Worm (Caenorhabditis elegans) whole organism, midembryonic: ENCODE data around the gene sri-7.

Experiments
- cog-1 ChIP-seq: sonication (generic microtip); optimal IDR thresholded peaks from 2 replicates; lab custom pipeline; 2016; ENCODE audit warnings: missing genetic modification characterization, missing compliant biosample characterization
- flt-1 ChIP-seq: fragments of 200-800 bp; sonication (Bioruptor generic); IDR thresholded peaks from 2 replicates; pipeline ENCODE4 v1.3.6; 2022; ENCODE audit warnings: missing genetic modification characterization, missing compliant biosample characterization
- klf-2 ChIP-seq: fragments of 200-800 bp; sonication (Bioruptor generic); conservative IDR thresholded peaks from 2 replicates; pipeline ENCODE4 v1.3.6; 2022; ENCODE audit warnings: missing genetic modification reagents, missing genetic modification characterization, missing compliant biosample characterization
- med-1 ChIP-seq: sonication (generic microtip); optimal IDR thresholded peaks from 2 replicates; lab custom pipeline; 2017; ENCODE audit warnings: missing genetic modification characterization, mild to moderate bottlenecking, missing compliant biosample characterization, antibody characterized with exemption, missing genetic modification reagents; ENCODE audit not compliant: insufficient read depth
- ref-1 ChIP-seq: fragments of 200-800 bp; sonication (Bioruptor generic); conservative IDR thresholded peaks from 2 replicates; pipeline ENCODE4 v1.3.6; 2022; ENCODE audit warnings: missing genetic modification reagents, missing genetic modification characterization, missing compliant biosample characterization
- tab-1 ChIP-seq: fragments of 200-800 bp; sonication (Bioruptor generic); IDR thresholded peaks from 2 replicates; pipeline ENCODE4 v1.3.6; 2022; ENCODE audit warnings: missing genetic modification characterization, missing compliant biosample characterization
- ztf-23 ChIP-seq: fragments of 200-800 bp; sonication (Bioruptor generic); IDR thresholded peaks from 2 replicates; pipeline ENCODE4 v1.3.6; 2022; ENCODE audit warnings: missing genetic modification reagents, missing genetic modification characterization, missing compliant biosample characterization
- ztf-29 ChIP-seq: fragments of 200-800 bp; sonication (Bioruptor generic); IDR thresholded peaks from 2 replicates; pipeline ENCODE4 v1.3.6; 2022; ENCODE audit warnings: missing genetic modification reagents, missing genetic modification characterization, missing compliant biosample characterization

- no peak for TF ChIP-seq med-1 (GFP tag; lab: Kevin White, UChicago)
- no peak for TF ChIP-seq klf-2 (GFP tag; lab: Robert Waterston, UW)
- no peak for TF ChIP-seq ref-1 (GFP tag; lab: Robert Waterston, UW)
- TF ChIP-seq ztf-29 (GFP tag; lab: Robert Waterston, UW): no peak
- TF ChIP-seq tab-1 (GFP tag; lab: Robert Waterston, UW): no peak
- TF ChIP-seq flt-1 (GFP tag; lab: Robert Waterston, UW): no peak
- no peak for TF ChIP-seq cog-1 (tag; lab: Kevin White, UChicago)
- no peak for TF ChIP-seq ztf-23
These were observed 26.8 kb downstream of the sri-7 start, which contains the start of gene fbxa-209 for ce11 chrV:15426944-15427343.
